Fruit fly (Drosophila melanogaster) whole organism, embryonic: ENCODE results near the gene CG11342.

Experiments
- Atf6 ChIP-seq: fragments of 200-800 bp; sonication (Bioruptor generic); IDR thresholded peaks from 2 replicates; pipeline ENCODE4 v1.3.6; 2022; ENCODE audit warnings: missing biosample characterization, missing genetic modification characterization
- Awh ChIP-seq: fragments of 200-800 bp; sonication (Bioruptor generic); IDR thresholded peaks from 2 replicates; pipeline ENCODE4, ENCODE4 v1.3.6; 2022; ENCODE audit warnings: missing biosample characterization, missing genetic modification characterization
- B-H2 ChIP-seq: fragments of 200-800 bp; sonication (Bioruptor generic); optimal IDR thresholded peaks from 2 replicates; lab custom pipeline; 2018; ENCODE audit warnings: missing biosample characterization, mild to moderate bottlenecking, missing genetic modification characterization
- BEAF-32 ChIP-seq: fragments of 200-800 bp; sonication (Bioruptor generic); optimal IDR thresholded peaks from 3 replicates; lab custom pipeline; 2017; ENCODE audit warnings: missing biosample characterization, missing genetic modification characterization, mild to moderate bottlenecking, moderate library complexity, missing genetic modification reagents
- Bgb ChIP-seq: fragments of 200-800 bp; sonication (Bioruptor generic); IDR thresholded peaks from 2 replicates; pipeline ENCODE4 v1.3.6; 2022; ENCODE audit warnings: missing biosample characterization, missing genetic modification characterization; ENCODE audit not compliant: partially characterized antibody
- CG10366 ChIP-seq: fragments of 200-800 bp; sonication (Bioruptor generic); IDR thresholded peaks from 2 replicates; pipeline ENCODE4 v1.3.6; 2022; ENCODE audit warnings: missing biosample characterization, missing genetic modification characterization
- CG11560 ChIP-seq: fragments of 200-800 bp; sonication (Bioruptor generic); IDR thresholded peaks from 3 replicates; pipeline ENCODE4 v1.3.6; 2022; ENCODE audit warnings: missing biosample characterization, missing genetic modification characterization
- CG11696 ChIP-seq: fragments of 200-800 bp; sonication (Bioruptor generic); IDR thresholded peaks from 2 replicates; pipeline ENCODE4 v1.3.6; 2022; ENCODE audit warnings: missing biosample characterization, missing genetic modification characterization
- CG12769 ChIP-seq: fragments of 200-800 bp; sonication (Bioruptor generic); optimal IDR thresholded peaks from 2 replicates; lab custom pipeline; 2019; ENCODE audit warnings: missing biosample characterization, mild to moderate bottlenecking, missing genetic modification characterization, moderate library complexity
- CG14710 ChIP-seq: fragments of 200-800 bp; sonication (Bioruptor generic); optimal IDR thresholded peaks from 3 replicates; lab custom pipeline; 2019; ENCODE audit warnings: missing biosample characterization, mild to moderate bottlenecking, missing genetic modification characterization, moderate library complexity
- CG1602 ChIP-seq: fragments of 200-800 bp; sonication (Bioruptor generic); optimal IDR thresholded peaks from 3 replicates; lab custom pipeline; 2016; ENCODE audit warnings: missing biosample characterization, missing genetic modification characterization
- CG1647 ChIP-seq: fragments of 200-800 bp; sonication (Bioruptor generic); optimal IDR thresholded peaks from 3 replicates; lab custom pipeline; 2016; ENCODE audit warnings: missing biosample characterization, missing genetic modification characterization
- CG17359 ChIP-seq: fragments of 200-800 bp; sonication (Bioruptor generic); optimal IDR thresholded peaks from 3 replicates; lab custom pipeline; 2018; ENCODE audit warnings: missing biosample characterization, mild to moderate bottlenecking, missing genetic modification characterization, moderate library complexity
- CG17568 ChIP-seq: fragments of 200-800 bp; sonication (Bioruptor generic); optimal IDR thresholded peaks from 2 replicates; lab custom pipeline; 2018; ENCODE audit warnings: missing biosample characterization, mild to moderate bottlenecking, missing genetic modification characterization, moderate library complexity
- CG18619 ChIP-seq: fragments of 200-800 bp; sonication (Bioruptor generic); optimal IDR thresholded peaks from 3 replicates; lab custom pipeline; 2017; ENCODE audit warnings: missing biosample characterization, mild to moderate bottlenecking, missing genetic modification characterization
- CG2875 ChIP-seq: fragments of 200-800 bp; sonication (Bioruptor generic); optimal IDR thresholded peaks from 2 replicates; lab custom pipeline; 2017; ENCODE audit warnings: missing biosample characterization, mild to moderate bottlenecking, missing genetic modification characterization, missing genetic modification reagents
- CG34422 ChIP-seq: fragments of 200-800 bp; sonication (Bioruptor generic); IDR thresholded peaks from 3 replicates; pipeline ENCODE4 v1.3.6; 2022; ENCODE audit warnings: missing biosample characterization, missing genetic modification characterization
- CG3838 ChIP-seq: fragments of 200-800 bp; sonication (Bioruptor generic); optimal IDR thresholded peaks from 3 replicates; lab custom pipeline; 2016; ENCODE audit warnings: missing biosample characterization, missing genetic modification characterization
- CG4617 ChIP-seq: fragments of 200-800 bp; sonication (Bioruptor generic); optimal IDR thresholded peaks from 3 replicates; lab custom pipeline; 2016; ENCODE audit warnings: missing biosample characterization, missing genetic modification characterization, borderline replicate concordance
- CG6654 ChIP-seq: fragments of 200-800 bp; sonication (Bioruptor generic); optimal IDR thresholded peaks from 2 replicates; lab custom pipeline; 2017; ENCODE audit warnings: missing biosample characterization, mild to moderate bottlenecking, missing genetic modification characterization
- CG7372 ChIP-seq: fragments of 200-800 bp; sonication (Bioruptor generic); IDR thresholded peaks from 2 replicates; pipeline ENCODE4 v1.3.6; 2022; ENCODE audit warnings: missing biosample characterization, missing genetic modification characterization
- CG7556 ChIP-seq: fragments of 200-800 bp; sonication (Bioruptor generic); optimal IDR thresholded peaks from 2 replicates; lab custom pipeline; 2017; ENCODE audit warnings: missing biosample characterization, mild to moderate bottlenecking, missing genetic modification characterization
- CG7745 ChIP-seq: fragments of 200-800 bp; sonication (Bioruptor generic); optimal IDR thresholded peaks from 2 replicates; lab custom pipeline; 2018; ENCODE audit warnings: missing biosample characterization, mild to moderate bottlenecking, missing genetic modification characterization, moderate library complexity
- CG7839 ChIP-seq: fragments of 200-800 bp; sonication (Bioruptor generic); optimal IDR thresholded peaks from 3 replicates; lab custom pipeline; 2018; ENCODE audit warnings: missing biosample characterization, mild to moderate bottlenecking, missing genetic modification characterization, moderate library complexity
- CG7963 ChIP-seq: fragments of 200-800 bp; sonication (Bioruptor generic); IDR thresholded peaks from 3 replicates; pipeline ENCODE4 v1.3.6; 2022; ENCODE audit warnings: missing biosample characterization, missing genetic modification characterization; ENCODE audit not compliant: partially characterized antibody
- CG9932 ChIP-seq: fragments of 200-800 bp; sonication (Bioruptor generic); IDR thresholded peaks from 2 replicates; pipeline ENCODE4 v1.3.6; 2022; ENCODE audit warnings: missing biosample characterization, missing genetic modification characterization
- Dp ChIP-seq: fragments of 200-800 bp; sonication (Bioruptor generic); optimal IDR thresholded peaks from 2 replicates; lab custom pipeline; 2018; ENCODE audit warnings: missing biosample characterization, mild to moderate bottlenecking, missing genetic modification characterization, moderate library complexity
- Drgx ChIP-seq: fragments of 200-800 bp; sonication (Bioruptor generic); IDR thresholded peaks from 2 replicates; pipeline ENCODE4 v1.3.6; 2022; ENCODE audit warnings: missing biosample characterization, missing genetic modification characterization
- HLHmδ ChIP-seq: fragments of 200-800 bp; sonication (Bioruptor generic); optimal IDR thresholded peaks from 2 replicates; lab custom pipeline; 2018; ENCODE audit warnings: missing biosample characterization, mild to moderate bottlenecking, missing genetic modification characterization, moderate library complexity
- HmgD ChIP-seq: fragments of 200-800 bp; sonication (Bioruptor generic); optimal IDR thresholded peaks from 3 replicates; lab custom pipeline; 2016; ENCODE audit warnings: missing biosample characterization, missing genetic modification characterization
- Lhr ChIP-seq: fragments of 200-800 bp; sonication (Bioruptor generic); optimal IDR thresholded peaks from 3 replicates; lab custom pipeline; 2017; ENCODE audit warnings: mild to moderate bottlenecking, missing biosample characterization, missing genetic modification reagents, missing genetic modification characterization
- MBD-R2 ChIP-seq: fragments of 200-800 bp; sonication (Bioruptor generic); IDR thresholded peaks from 2 replicates; pipeline ENCODE4 v1.3.6; 2022; ENCODE audit warnings: missing biosample characterization, missing genetic modification characterization
- NC2α ChIP-seq: fragments of 200-800 bp; sonication (Bioruptor generic); optimal IDR thresholded peaks from 2 replicates; lab custom pipeline; 2016; ENCODE audit warnings: missing biosample characterization, missing genetic modification characterization
- Ptx1 ChIP-seq: fragments of 200-800 bp; sonication (Bioruptor generic); IDR thresholded peaks from 2 replicates; pipeline ENCODE4 v1.3.6; 2022; ENCODE audit warnings: missing biosample characterization, missing genetic modification characterization
- Six4 ChIP-seq: fragments of 200-800 bp; sonication (Bioruptor generic); optimal IDR thresholded peaks from 2 replicates; lab custom pipeline; 2016; ENCODE audit warnings: missing biosample characterization, missing genetic modification characterization
- Spps ChIP-seq: fragments of 200-800 bp; sonication (Bioruptor generic); optimal IDR thresholded peaks from 2 replicates; lab custom pipeline; 2018; ENCODE audit warnings: missing biosample characterization, mild to moderate bottlenecking, missing genetic modification characterization
- Usf ChIP-seq: fragments of 200-800 bp; sonication (Bioruptor generic); optimal IDR thresholded peaks from 2 replicates; lab custom pipeline; 2017; ENCODE audit warnings: missing genotype, missing biosample characterization, missing genetic modification characterization
- YL-1 ChIP-seq: fragments of 200-800 bp; sonication (Bioruptor generic); optimal IDR thresholded peaks from 3 replicates; lab custom pipeline; 2017; ENCODE audit warnings: missing biosample characterization, mild to moderate bottlenecking, missing genetic modification characterization
- al ChIP-seq: fragments of 200-800 bp; sonication (Bioruptor generic); IDR thresholded peaks from 2 replicates; pipeline ENCODE4 v1.3.6; 2022; ENCODE audit warnings: missing biosample characterization, missing genetic modification characterization
- amos ChIP-seq: fragments of 200-800 bp; sonication (Bioruptor generic); IDR thresholded peaks from 2 replicates; pipeline ENCODE4 v1.3.6; 2022; ENCODE audit warnings: missing biosample characterization, missing genetic modification characterization; ENCODE audit not compliant: partially characterized antibody
- bcd ChIP-seq: fragments of 200-800 bp; sonication (Bioruptor generic); optimal IDR thresholded peaks from 2 replicates; lab custom pipeline; 2017; ENCODE audit warnings: missing biosample characterization, mild to moderate bottlenecking, missing genetic modification characterization
- crp ChIP-seq, 2 experiments: fragments of 200-800 bp; sonication (Bioruptor generic); optimal IDR thresholded peaks; 2 replicates in 1 of 2; 3 replicates in 1 of 2; lab custom pipeline; 2017; ENCODE audit warnings: missing biosample characterization in 2 of 2, missing genetic modification characterization in 2 of 2, mild to moderate bottlenecking in 1 of 2, moderate library complexity in 1 of 2
- phol ChIP-seq: fragments of 200-800 bp; sonication (Bioruptor generic); optimal IDR thresholded peaks from 3 replicates; lab custom pipeline; 2018; ENCODE audit warnings: missing biosample characterization, mild to moderate bottlenecking, missing genetic modification characterization, moderate library complexity
- pzg ChIP-seq: fragments of 200-800 bp; sonication (Bioruptor generic); optimal IDR thresholded peaks from 3 replicates; lab custom pipeline; 2018; ENCODE audit warnings: missing biosample characterization, mild to moderate bottlenecking, missing genetic modification characterization, moderate library complexity
- repo ChIP-seq: fragments of 200-800 bp; sonication (Bioruptor generic); optimal IDR thresholded peaks from 2 replicates; lab custom pipeline; 2016; ENCODE audit warnings: missing biosample characterization, missing genetic modification characterization
- sens ChIP-seq: fragments of 200-800 bp; sonication (Bioruptor generic); peaks from one replicate; lab custom pipeline; 2016; ENCODE audit warnings: missing biosample characterization, missing genetic modification characterization
- sima ChIP-seq: fragments of 200-800 bp; sonication (Bioruptor generic); optimal IDR thresholded peaks from 2 replicates; lab custom pipeline; 2016; ENCODE audit warnings: missing biosample characterization, missing genetic modification characterization
- slbo ChIP-seq: fragments of 200-800 bp; sonication (Bioruptor generic); IDR thresholded peaks from 2 replicates; pipeline ENCODE4 v1.3.6; 2022; ENCODE audit warnings: missing biosample characterization, missing genetic modification characterization
- trem ChIP-seq: fragments of 200-800 bp; optimal IDR thresholded peaks from 3 replicates; lab custom pipeline; 2019; ENCODE audit warnings: missing biosample characterization, mild to moderate bottlenecking, missing genetic modification characterization, moderate library complexity
- unpg ChIP-seq: fragments of 200-800 bp; sonication (Bioruptor generic); optimal IDR thresholded peaks from 3 replicates; lab custom pipeline; 2018; ENCODE audit warnings: missing biosample characterization, mild to moderate bottlenecking, missing genetic modification characterization, moderate library complexity
- zen ChIP-seq: fragments of 200-800 bp; sonication (Bioruptor generic); optimal IDR thresholded peaks from 3 replicates; lab custom pipeline; 2018; ENCODE audit warnings: missing biosample characterization, mild to moderate bottlenecking, missing genetic modification characterization, moderate library complexity

Gene CG11342

dm6 chr3L:4328048-4328447, 39.2 kb downstream of the CG11342 start (continued):
- TF ChIP-seq zen (no peak), Awh (GFP tag; lab: Robert Waterston, UW) (no peak), Six4 (GFP tag; lab: Kevin White, UChicago) (no peak), CG18619 (no peak), CG11560 (tag; lab: Robert Waterston, UW) (0 out of 3 replicates have a peak, but pooled peaks have one; percentile 8), phol (tag; lab: Kevin White, UChicago) (no peak), HmgD (no peak), Spps (tag; lab: Kevin White, UChicago) (no peak), Drgx (GFP tag; lab: Robert Waterston, UW) (no peak), CG3838 (GFP tag; lab: Kevin White, UChicago) (no peak), CG9932 (GFP tag; lab: Robert Waterston, UW) (no peak), al (GFP tag; lab: Robert Waterston, UW) (no peak), amos (GFP tag; lab: Robert Waterston, UW) (no peak), Atf6 (GFP tag; lab: Robert Waterston, UW) (no peak), repo (GFP tag; lab: Kevin White, UChicago) (no peak), CG17568 (GFP tag; lab: Kevin White, UChicago) (no peak), NC2α (GFP tag; lab: Kevin White, UChicago) (no peak), CG1602 (GFP tag; lab: Kevin White, UChicago) (no peak), CG7839 (tag; lab: Kevin White, UChicago) (no peak), CG34422 (GFP tag; lab: Robert Waterston, UW) (no peak), CG1647 (GFP tag; lab: Kevin White, UChicago) (no peak), sima (no peak), CG12769 (tag; lab: Kevin White, UChicago) (peak; percentile 27), CG11696 (GFP tag; lab: Robert Waterston, UW) (no peak), CG6654 (GFP tag; lab: Kevin White, UChicago) (no peak), unpg (GFP tag; lab: Kevin White, UChicago) (no peak), Usf (GFP tag; lab: Kevin White, UChicago) (no peak), CG7372 (GFP tag; lab: Robert Waterston, UW) (no peak), Bgb (GFP tag; lab: Robert Waterston, UW) (no peak), slbo (0 out of 2 replicates have a peak, but pooled peaks have one; percentile 24), CG7963 (GFP tag; lab: Robert Waterston, UW) (no peak), CG7745 (tag; lab: Kevin White, UChicago) (no peak), CG10366 (GFP tag; lab: Robert Waterston, UW) (no peak), CG7556 (GFP tag; lab: Kevin White, UChicago) (no peak), CG2875 (GFP tag; lab: Kevin White, UChicago) (no peak), HLHmδ (no peak), Ptx1 (GFP tag; lab: Robert Waterston, UW) (no peak)
- TF ChIP-seq, all 482 proteins: peak for 10

dm6 chr3L:4322032-4322617, 45.1 kb downstream of the CG11342 start, which contains the start of gene CG15014:
Gene CG15014, minus strand, starts transcription at chr3L:4322259.
- peak; percentile 23 for TF ChIP-seq CG14710 (tag; lab: Kevin White, UChicago)
- TF ChIP-seq crp (GFP tag; optimal IDR thresholded peaks at IDR 0.05; lab: Kevin White, UChicago): peak in 1 of 2 experiments; percentile 42
- peak; percentile 29 for TF ChIP-seq trem (tag; lab: Kevin White, UChicago)
- TF ChIP-seq CG4617 (GFP tag; lab: Kevin White, UChicago): peak; percentile 43
- TF ChIP-seq bcd (GFP tag; lab: Kevin White, UChicago): no peak
- no peak for TF ChIP-seq CG17359 (tag; lab: Kevin White, UChicago)
- no peak for TF ChIP-seq B-H2 (GFP tag; lab: Kevin White, UChicago)
- TF ChIP-seq MBD-R2: peak; percentile 68
- TF ChIP-seq BEAF-32 (GFP tag; lab: Kevin White, UChicago): peak; percentile 25
- TF ChIP-seq YL-1 (GFP tag; lab: Kevin White, UChicago): peak; percentile 48
- peak; percentile 6 for TF ChIP-seq Lhr (GFP tag; lab: Kevin White, UChicago)
- TF ChIP-seq sens (GFP tag; lab: Kevin White, UChicago): peak; percentile 86
- TF ChIP-seq Dp (GFP tag; lab: Kevin White, UChicago): peak; percentile 29
- peak; percentile 49 for TF ChIP-seq pzg (GFP tag; lab: Kevin White, UChicago)
